Worm (Caenorhabditis elegans): ENCODE data around the gene nlp-16.

DNA sequence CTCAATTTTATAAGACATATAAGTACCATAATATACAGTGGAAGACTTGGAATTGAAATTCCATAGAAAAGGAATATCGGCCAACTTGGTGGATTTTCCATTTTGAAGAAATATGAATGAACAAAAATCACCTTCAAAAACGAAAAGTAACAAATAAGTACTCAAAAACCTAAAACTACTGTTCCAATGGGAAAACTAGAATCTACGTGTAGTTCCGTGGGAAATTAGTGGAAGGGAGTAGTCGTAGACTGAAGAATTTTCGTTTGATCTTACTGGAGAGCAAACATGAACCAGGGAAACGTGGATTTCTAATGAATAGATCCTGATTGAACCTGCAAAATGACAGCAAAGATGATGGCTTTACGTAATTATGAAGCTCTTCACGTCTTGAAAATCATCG lies 12.3 kb upstream of the nlp-16 start, which contains the start of gene srv-31:
- TF ChIP-seq nhr-76 (tag; optimal IDR thresholded peaks at IDR 0.05) (no peak), tbx-2 (tag; optimal IDR thresholded peaks at IDR 0.05) (no peak), ama-1 (optimal IDR thresholded peaks at IDR 0.05) (no peak), pqm-1 (tag; optimal IDR thresholded peaks at IDR 0.05) (no peak), mdl-1 (tag; optimal IDR thresholded peaks at IDR 0.05) (no peak), fos-1 (tag; optimal IDR thresholded peaks at IDR 0.05) (no peak), nhr-25 (tag; optimal IDR thresholded peaks at IDR 0.05) (no peak), lsy-12 (tag; optimal IDR thresholded peaks at IDR 0.05) (no peak), fkh-10 (GFP tag; optimal IDR thresholded peaks at IDR 0.05) (no peak)
